Fruit fly (Drosophila melanogaster) whole organism, larva: Measurements from ENCODE around the gene Miro.
A peak's percentile ranks its signal among the peaks of the same experiment; 100 is the strongest.

ENCODE experiments used
- noc ChIP-seq: fragments of 200-800 bp; sonication (Bioruptor generic); optimal IDR thresholded peaks from 3 replicates; lab custom pipeline; 2019; ENCODE audit warnings: missing biosample characterization, mild to moderate bottlenecking, missing genetic modification characterization, moderate library complexity

The Miro gene

dm6 chr3R:24047226-24047976 lies 8.8 kb upstream of the Miro start, which contains the start of gene CG5986:
Gene CG5986 (plus strand): TSS chr3R:24047790.
- TF ChIP-seq noc, result no peak

- peak; percentile 41 for TF ChIP-seq noc
Measured at dm6 chr3R:24046580-24047225, 8.1 kb upstream of the Miro start.

dm6 chr3R:24037538-24038265 lies 945 bp downstream of the Miro start, which contains the start of gene spas:
Gene spas (plus strand): TSS chr3R:24038215.
- TF ChIP-seq noc, result peak; percentile 10

- no peak for TF ChIP-seq noc
Measured at dm6 chr3R:24031825-24032523, 6.7 kb downstream of the Miro start, which contains the start of the genes KrT95D and Mettl3. Gene KrT95D (minus strand): TSS chr3R:24031827. Gene Mettl3 (plus strand): TSS chr3R:24032157.

dm6 chr3R:24031019-24031824 lies 7.4 kb downstream of the Miro start:
- peak; percentile 14 for TF ChIP-seq noc

dm6 chr3R:24027222-24027621 lies 11.4 kb downstream of the Miro start:
- no peak for TF ChIP-seq noc

- TF ChIP-seq noc, result no peak
Measured at dm6 chr3R:24026503-24026902, 12.1 kb downstream of the Miro start.

dm6 chr3R:24025715-24026467 lies 12.8 kb downstream of the Miro start:
- TF ChIP-seq noc, result no peak

dm6 chr3R:24024688-24025087 lies 14.0 kb downstream of the Miro start:
- TF ChIP-seq noc, result no peak

- TF ChIP-seq noc, result no peak
Measured at dm6 chr3R:24024123-24024522, 14.5 kb downstream of the Miro start.

dm6 chr3R:24021895-24022294 lies 16.8 kb downstream of the Miro start:
- no peak for TF ChIP-seq noc

- TF ChIP-seq noc, result no peak
Measured at dm6 chr3R:24017648-24018047, 21.0 kb downstream of the Miro start.

- TF ChIP-seq noc, result peak; percentile 33
Measured at dm6 chr3R:24015939-24016913, 22.4 kb downstream of the Miro start.

- TF ChIP-seq noc, result no peak
Measured at dm6 chr3R:24015449-24015848, 23.2 kb downstream of the Miro start.
